Fruit fly (Drosophila melanogaster) whole organism, embryonic: ENCODE measurements around the gene Arc42.

Source experiments
- Ada2b ChIP-seq: fragments of 200-800 bp; sonication (Bioruptor generic); IDR thresholded peaks from 2 replicates; pipeline ENCODE4 v1.3.6; 2022; ENCODE audit warnings: missing biosample characterization, missing genetic modification characterization
- BtbVII ChIP-seq: fragments of 200-800 bp; sonication (Bioruptor generic); optimal IDR thresholded peaks from 3 replicates; lab custom pipeline; 2017; ENCODE audit warnings: missing biosample characterization, mild to moderate bottlenecking, missing genetic modification characterization
- CG1024 ChIP-seq: fragments of 200-800 bp; sonication (Bioruptor generic); IDR thresholded peaks from 2 replicates; pipeline ENCODE4 v1.3.6; 2022; ENCODE audit warnings: missing biosample characterization, missing genetic modification characterization
- CG11560 ChIP-seq: fragments of 200-800 bp; sonication (Bioruptor generic); IDR thresholded peaks from 3 replicates; pipeline ENCODE4 v1.3.6; 2022; ENCODE audit warnings: missing biosample characterization, missing genetic modification characterization
- CG11695 ChIP-seq: fragments of 200-800 bp; sonication (Bioruptor generic); IDR thresholded peaks from 3 replicates; pipeline ENCODE4 v1.3.6; 2022; ENCODE audit warnings: missing biosample characterization, missing genetic modification characterization
- CG12659 ChIP-seq: fragments of 200-800 bp; sonication (Bioruptor generic); optimal IDR thresholded peaks from 3 replicates; lab custom pipeline; 2017; ENCODE audit warnings: mild to moderate bottlenecking, missing biosample characterization, missing genetic modification reagents, missing genetic modification characterization
- CG12769 ChIP-seq: fragments of 200-800 bp; sonication (Bioruptor generic); optimal IDR thresholded peaks from 2 replicates; lab custom pipeline; 2019; ENCODE audit warnings: missing biosample characterization, mild to moderate bottlenecking, missing genetic modification characterization, moderate library complexity
- CG14014 ChIP-seq: fragments of 200-800 bp; sonication (Bioruptor generic); IDR thresholded peaks from 2 replicates; pipeline ENCODE4 v1.3.6; 2022; ENCODE audit warnings: missing biosample characterization, missing genetic modification characterization
- CG15269 ChIP-seq: fragments of 200-800 bp; sonication (Bioruptor generic); optimal IDR thresholded peaks from 2 replicates; lab custom pipeline; 2018; ENCODE audit warnings: missing biosample characterization, mild to moderate bottlenecking, missing genetic modification characterization, moderate library complexity
- CG32532 ChIP-seq: fragments of 200-800 bp; sonication (Bioruptor generic); IDR thresholded peaks from 2 replicates; pipeline ENCODE4 v1.3.6; 2022; ENCODE audit warnings: missing biosample characterization, missing genetic modification characterization
- CG4282 ChIP-seq: fragments of 200-800 bp; sonication (Bioruptor generic); optimal IDR thresholded peaks from 2 replicates; lab custom pipeline; 2016; ENCODE audit warnings: missing biosample characterization, missing genetic modification characterization
- CG6175 ChIP-seq: fragments of 200-800 bp; sonication (Bioruptor generic); IDR thresholded peaks from 3 replicates; pipeline ENCODE4 v1.3.6; 2022; ENCODE audit warnings: missing biosample characterization, missing genetic modification characterization
- CG9817 ChIP-seq: fragments of 200-800 bp; sonication (Bioruptor generic); optimal IDR thresholded peaks from 2 replicates; lab custom pipeline; 2018; ENCODE audit warnings: missing biosample characterization, mild to moderate bottlenecking, missing genetic modification characterization, moderate library complexity
- CG9932 ChIP-seq: fragments of 200-800 bp; sonication (Bioruptor generic); IDR thresholded peaks from 2 replicates; pipeline ENCODE4 v1.3.6; 2022; ENCODE audit warnings: missing biosample characterization, missing genetic modification characterization
- CrebB ChIP-seq: fragments of 200-800 bp; sonication (Bioruptor generic); optimal IDR thresholded peaks from 3 replicates; lab custom pipeline; 2018; ENCODE audit warnings: missing biosample characterization, mild to moderate bottlenecking, missing genetic modification characterization
- Elba2 ChIP-seq: fragments of 200-800 bp; sonication (Bioruptor generic); optimal IDR thresholded peaks from 3 replicates; lab custom pipeline; 2016; ENCODE audit warnings: missing biosample characterization, missing genetic modification characterization
- Fer1 ChIP-seq: fragments of 200-800 bp; sonication (Bioruptor generic); optimal IDR thresholded peaks from 2 replicates; lab custom pipeline; 2017; ENCODE audit warnings: missing biosample characterization, mild to moderate bottlenecking, missing genetic modification characterization
- Hand ChIP-seq: fragments of 200-800 bp; sonication (Bioruptor generic); optimal IDR thresholded peaks from 2 replicates; lab custom pipeline; 2017; ENCODE audit warnings: mild to moderate bottlenecking, missing biosample characterization, missing genetic modification reagents, missing genetic modification characterization
- Mad ChIP-seq: fragments of 200-800 bp; sonication (Bioruptor generic); optimal IDR thresholded peaks from 2 replicates; lab custom pipeline; 2016; ENCODE audit warnings: missing biosample characterization, missing genetic modification characterization
- Mrtf ChIP-seq: fragments of 200-800 bp; sonication (Bioruptor generic); IDR thresholded peaks from 3 replicates; pipeline ENCODE4 v1.3.6; 2022; ENCODE audit warnings: missing biosample characterization, missing genetic modification characterization
- NK7.1 ChIP-seq: fragments of 200-800 bp; sonication (Bioruptor generic); optimal IDR thresholded peaks from 3 replicates; lab custom pipeline; 2016; ENCODE audit warnings: missing biosample characterization, missing genetic modification characterization
- Pdp1 ChIP-seq, 2 experiments: fragments of 200-800 bp; sonication (Bioruptor generic); optimal IDR thresholded peaks; 3 replicates each; lab custom pipeline; 2016; ENCODE audit warnings: missing biosample characterization in 2 of 2, missing genetic modification characterization in 2 of 2, mild to moderate bottlenecking in 1 of 2, moderate library complexity in 1 of 2
- Ssrp ChIP-seq: fragments of 200-800 bp; sonication (Bioruptor generic); optimal IDR thresholded peaks from 2 replicates; lab custom pipeline; 2018; ENCODE audit warnings: missing biosample characterization, mild to moderate bottlenecking, missing genetic modification characterization, moderate library complexity
- abd-A ChIP-seq: fragments of 200-800 bp; sonication (Bioruptor generic); optimal IDR thresholded peaks from 3 replicates; lab custom pipeline; 2019; ENCODE audit warnings: missing biosample characterization, mild to moderate bottlenecking, missing genetic modification characterization, moderate library complexity
- ac ChIP-seq: fragments of 200-800 bp; sonication (Bioruptor generic); optimal IDR thresholded peaks from 3 replicates; lab custom pipeline; 2017; ENCODE audit warnings: missing biosample characterization, mild to moderate bottlenecking, missing genetic modification characterization
- bbx ChIP-seq: fragments of 200-800 bp; sonication (Bioruptor generic); IDR thresholded peaks from 2 replicates; pipeline ENCODE4 v1.3.6; 2022; ENCODE audit warnings: missing biosample characterization, missing genetic modification characterization; ENCODE audit not compliant: partially characterized antibody
- caup ChIP-seq: fragments of 200-800 bp; sonication (Bioruptor generic); optimal IDR thresholded peaks from 3 replicates; lab custom pipeline; 2017; ENCODE audit warnings: missing biosample characterization, mild to moderate bottlenecking, missing genetic modification characterization, moderate library complexity; ENCODE audit not compliant: severe bottlenecking
- chinmo ChIP-seq: fragments of 200-800 bp; sonication (Bioruptor generic); IDR thresholded peaks from 4 replicates; pipeline ENCODE4 v1.3.6; 2022; ENCODE audit warnings: missing biosample characterization, missing genetic modification characterization; ENCODE audit not compliant: partially characterized antibody
- croc ChIP-seq: fragments of 200-800 bp; sonication (Bioruptor generic); conservative IDR thresholded peaks from 3 replicates; pipeline ENCODE4 v1.3.6; 2022; ENCODE audit warnings: missing biosample characterization, missing genetic modification characterization
- dpn ChIP-seq, 2 experiments: fragments of 200-800 bp; sonication (Bioruptor generic); optimal IDR thresholded peaks; 3 replicates each; lab custom pipeline; 2016; ENCODE audit warnings: missing biosample characterization in 2 of 2, missing genetic modification characterization in 2 of 2
- dysf ChIP-seq: fragments of 200-800 bp; sonication (Bioruptor generic); IDR thresholded peaks from 3 replicates; pipeline ENCODE4 v1.3.6; 2022; ENCODE audit warnings: missing biosample characterization, missing genetic modification characterization
- fu2 ChIP-seq: fragments of 200-800 bp; sonication (Bioruptor generic); optimal IDR thresholded peaks from 2 replicates; lab custom pipeline; 2016; ENCODE audit warnings: missing biosample characterization, missing genetic modification characterization
- her ChIP-seq: fragments of 200-800 bp; sonication (Bioruptor generic); optimal IDR thresholded peaks from 2 replicates; lab custom pipeline; 2016; ENCODE audit warnings: missing biosample characterization, missing genetic modification characterization
- insv ChIP-seq, 2 experiments: fragments of 200-800 bp; sonication (Bioruptor generic); optimal IDR thresholded peaks; 3 replicates each; lab custom pipeline; 2016 to 2018; ENCODE audit warnings: missing biosample characterization in 2 of 2, missing genetic modification characterization in 2 of 2
- jing ChIP-seq: fragments of 200-800 bp; sonication (Bioruptor generic); optimal IDR thresholded peaks from 2 replicates; lab custom pipeline; 2018; ENCODE audit warnings: missing biosample characterization, mild to moderate bottlenecking, missing genetic modification characterization
- mirr ChIP-seq: fragments of 200-800 bp; sonication (Bioruptor generic); optimal IDR thresholded peaks from 3 replicates; lab custom pipeline; 2018; ENCODE audit warnings: missing biosample characterization, mild to moderate bottlenecking, missing genetic modification characterization
- pan ChIP-seq, 4 experiments: fragments of >200 bp in 3 of 4; fragments of 200-800 bp in 1 of 4; sonication (Bioruptor generic) in 1 of 4; optimal IDR thresholded peaks in 3 of 4; IDR thresholded peaks in 1 of 4; 2 replicates each; pipeline versions ENCODE4 v1.3.6 to Lab custom; 2017 to 2022; ENCODE audit warnings: missing biosample characterization in 2 of 4, missing genetic modification characterization in 2 of 4, mixed read lengths in 1 of 4
- ranshi ChIP-seq: fragments of 200-800 bp; sonication (Bioruptor generic); IDR thresholded peaks from 2 replicates; pipeline ENCODE4 v1.3.6; 2022; ENCODE audit warnings: missing biosample characterization, missing genetic modification characterization
- slbo ChIP-seq: fragments of 200-800 bp; sonication (Bioruptor generic); IDR thresholded peaks from 2 replicates; pipeline ENCODE4 v1.3.6; 2022; ENCODE audit warnings: missing biosample characterization, missing genetic modification characterization
- slou ChIP-seq: fragments of 200-800 bp; sonication (Bioruptor generic); optimal IDR thresholded peaks from 3 replicates; lab custom pipeline; 2016; ENCODE audit warnings: missing biosample characterization, missing genetic modification characterization
- sob ChIP-seq: fragments of 200-800 bp; sonication (Bioruptor generic); IDR thresholded peaks from 2 replicates; pipeline ENCODE4 v1.3.6; 2022; ENCODE audit warnings: missing biosample characterization, missing genetic modification characterization
- sr ChIP-seq: fragments of 200-800 bp; sonication (Bioruptor generic); IDR thresholded peaks from 3 replicates; pipeline ENCODE4 v1.3.6; 2022; ENCODE audit warnings: missing biosample characterization, missing genetic modification characterization
- trem ChIP-seq: fragments of 200-800 bp; optimal IDR thresholded peaks from 3 replicates; lab custom pipeline; 2019; ENCODE audit warnings: missing biosample characterization, mild to moderate bottlenecking, missing genetic modification characterization, moderate library complexity
- unc-4 ChIP-seq: fragments of 200-800 bp; sonication (Bioruptor generic); IDR thresholded peaks from 2 replicates; pipeline ENCODE4 v1.3.6; 2022; ENCODE audit warnings: missing biosample characterization, missing genetic modification characterization; ENCODE audit not compliant: partially characterized antibody
- zen2 ChIP-seq: fragments of 200-800 bp; sonication (Bioruptor generic); IDR thresholded peaks from 3 replicates; pipeline ENCODE4 v1.3.6; 2022; ENCODE audit warnings: missing biosample characterization, missing genetic modification characterization; ENCODE audit not compliant: partially characterized antibody
- zf30C ChIP-seq: fragments of 200-800 bp; sonication (Bioruptor generic); optimal IDR thresholded peaks from 3 replicates; lab custom pipeline; 2018; ENCODE audit warnings: missing biosample characterization, mild to moderate bottlenecking, missing genetic modification characterization
- zfh1 ChIP-seq: fragments of 200-800 bp; sonication (Bioruptor generic); IDR thresholded peaks from 3 replicates; pipeline ENCODE4 v1.3.6; 2022; ENCODE audit warnings: missing biosample characterization, missing genetic modification characterization

Arc42 gene

dm6 chr3R:19901742-19902141 is 24.2 kb downstream of the Arc42 start:
- no peak for TF ChIP-seq dysf (GFP tag; lab: Robert Waterston, UW)
- TF ChIP-seq slou (GFP tag; lab: Kevin White, UChicago) = no peak
- TF ChIP-seq Mad (GFP tag; lab: Kevin White, UChicago) = no peak
- TF ChIP-seq CG9817 (tag; lab: Kevin White, UChicago) = no peak

- peak; percentile 43 for TF ChIP-seq Fer1
- peak; percentile 35 for TF ChIP-seq CG9932 (GFP tag; lab: Robert Waterston, UW)
- TF ChIP-seq jing = no peak
- TF ChIP-seq CG12769 (tag; lab: Kevin White, UChicago) = peak; percentile 61
- TF ChIP-seq CG4282 (GFP tag; lab: Kevin White, UChicago) = no peak
- 0 out of 3 replicates have a peak, but pooled peaks have one; percentile 40 for TF ChIP-seq Mrtf
- peak; percentile 25; the same call in 1 of the 2 replicates for TF ChIP-seq Ada2b (GFP tag; lab: Robert Waterston, UW)
- TF ChIP-seq CG6175 = 0 out of 3 replicates have a peak, but pooled peaks have one; percentile 24
- 0 out of 3 replicates have a peak, but pooled peaks have one; percentile 12 for TF ChIP-seq CG11560 (tag; lab: Robert Waterston, UW)
- no peak for TF ChIP-seq bbx (GFP tag; lab: Robert Waterston, UW)
- no peak for TF ChIP-seq zf30C (GFP tag; lab: Kevin White, UChicago)
- TF ChIP-seq caup (GFP tag; lab: Kevin White, UChicago) = peak; percentile 9
- TF ChIP-seq NK7.1 (GFP tag; lab: Kevin White, UChicago) = no peak
- TF ChIP-seq CG15269 (tag; lab: Kevin White, UChicago) = peak; percentile 64
- TF ChIP-seq ranshi = peak; percentile 24; the same call in 1 of the 2 replicates
- TF ChIP-seq chinmo (GFP tag; lab: Robert Waterston, UW) = peak; percentile 83; the same call in 3 of the 4 replicates
- peak in 1 of 2 experiments; percentile 39 for TF ChIP-seq Pdp1 (GFP tag; optimal IDR thresholded peaks at IDR 0.05; lab: Kevin White, UChicago)
- TF ChIP-seq insv (GFP tag; optimal IDR thresholded peaks at IDR 0.05; lab: Kevin White, UChicago) = peak; percentile 82 to 97
- TF ChIP-seq CG12659 (GFP tag; lab: Kevin White, UChicago) = no peak
- TF ChIP-seq dysf (GFP tag; lab: Robert Waterston, UW) = peak; percentile 38; the same call in 2 of the 3 replicates
- TF ChIP-seq CG32532 (GFP tag; lab: Robert Waterston, UW) = peak; percentile 47; the same call in 1 of the 2 replicates
- no peak for TF ChIP-seq fu2 (GFP tag; lab: Kevin White, UChicago)
- TF ChIP-seq sr (GFP tag; lab: Robert Waterston, UW) = 0 out of 3 replicates have a peak, but pooled peaks have one; percentile 22
- TF ChIP-seq BtbVII (GFP tag; lab: Kevin White, UChicago) = peak; percentile 19
- peak; percentile 18 for TF ChIP-seq CrebB (tag; lab: Kevin White, UChicago)
- TF ChIP-seq unc-4 = no peak
- no peak for TF ChIP-seq pan (optimal IDR thresholded peaks at IDR 0.05; lab: Kevin White, UChicago)
- TF ChIP-seq pan (GFP tag; optimal IDR thresholded peaks at IDR 0.05 in 1 of 2, IDR thresholded peaks at IDR 0.05 in 1 of 2) = peak in 1 of 2 experiments; percentile 44
- no peak for TF ChIP-seq ac
- TF ChIP-seq zen2 (GFP tag; lab: Robert Waterston, UW) = no peak
- TF ChIP-seq mirr (GFP tag; lab: Kevin White, UChicago) = no peak
- TF ChIP-seq CG14014 = peak; percentile 65; the same call in 1 of the 2 replicates
- peak; percentile 28 for TF ChIP-seq Elba2 (GFP tag; lab: Kevin White, UChicago)
- 0 out of 2 replicates have a peak, but pooled peaks have one; percentile 18 for TF ChIP-seq CG1024 (GFP tag; lab: Robert Waterston, UW)
- no peak for TF ChIP-seq trem
- TF ChIP-seq slbo (GFP tag; lab: Robert Waterston, UW) = peak; percentile 41
- TF ChIP-seq sob = peak; percentile 49; the same call in 1 of the 2 replicates
- TF ChIP-seq zfh1 = no peak
- TF ChIP-seq abd-A (tag; lab: Kevin White, UChicago) = no peak
- no peak for TF ChIP-seq her (GFP tag; lab: Kevin White, UChicago)
- TF ChIP-seq croc (GFP tag; lab: Robert Waterston, UW) = no peak
- no peak for TF ChIP-seq Ssrp (tag; lab: Kevin White, UChicago)
- no peak for TF ChIP-seq Hand (GFP tag; lab: Kevin White, UChicago)
- peak in 1 of 2 experiments; percentile 20 for TF ChIP-seq dpn (GFP tag; optimal IDR thresholded peaks at IDR 0.05; lab: Kevin White, UChicago)
- no peak for TF ChIP-seq CG11695 (GFP tag; lab: Robert Waterston, UW)
Observed at dm6 chr3R:19902328-19902727, 24.8 kb downstream of the Arc42 start.
